Fruit fly (Drosophila melanogaster): ENCODE results near the gene CG34293.

Gene CG34293

dm6 chr3R:27152129-27152968 is 13.0 kb downstream of the CG34293 start:
- no peak for TF ChIP-seq dsx (GFP tag; optimal IDR thresholded peaks at IDR 0.05; ENCODE audit: poor library complexity, severe bottlenecking)
- TF ChIP-seq Ets96B (tag; optimal IDR thresholded peaks at IDR 0.05) = no peak
- no peak for TF ChIP-seq CG11762 (GFP tag; optimal IDR thresholded peaks at IDR 0.05; ENCODE audit: insufficient read depth)
- peak; percentile 50 for TF ChIP-seq cyc (GFP tag; optimal IDR thresholded peaks at IDR 0.05)
- TF ChIP-seq pdm3 (GFP tag; optimal IDR thresholded peaks at IDR 0.05) = peak; percentile 56
- TF ChIP-seq dac (GFP tag; optimal IDR thresholded peaks at IDR 0.05) = no peak
- TF ChIP-seq Hr39 (GFP tag; optimal IDR thresholded peaks at IDR 0.05) = peak; percentile 74
- no peak for TF ChIP-seq salr (GFP tag; optimal IDR thresholded peaks at IDR 0.05)
- no peak for TF ChIP-seq CG6808 (GFP tag; optimal IDR thresholded peaks at IDR 0.05)
- TF ChIP-seq CG11902 (GFP tag; optimal IDR thresholded peaks at IDR 0.05) = no peak
- peak; percentile 44; the same call in 1 of the 3 replicates for TF ChIP-seq CG6163 (GFP tag; IDR thresholded peaks at IDR 0.05)
- TF ChIP-seq Lpt (GFP tag; optimal IDR thresholded peaks at IDR 0.05) = no peak
- TF ChIP-seq fkh (GFP tag; optimal IDR thresholded peaks at IDR 0.05) = no peak
- no peak for TF ChIP-seq CG4318 (GFP tag; optimal IDR thresholded peaks at IDR 0.05)
- TF ChIP-seq CG3032 (tag; optimal IDR thresholded peaks at IDR 0.05) = peak; percentile 34
- TF ChIP-seq CG8319 (GFP tag; optimal IDR thresholded peaks at IDR 0.05) = no peak
- peak; percentile 95 for TF ChIP-seq svp (GFP tag)
- peak; percentile 79 for TF ChIP-seq vri (GFP tag; optimal IDR thresholded peaks at IDR 0.05)
- TF ChIP-seq CG7368 (GFP tag; optimal IDR thresholded peaks at IDR 0.05) = no peak
- TF ChIP-seq OdsH (GFP tag; optimal IDR thresholded peaks at IDR 0.05) = peak; percentile 40
- no peak for TF ChIP-seq fd59A (GFP tag; optimal IDR thresholded peaks at IDR 0.05)
- TF ChIP-seq CG8119 (GFP tag; IDR thresholded peaks at IDR 0.05) = 0 out of 3 replicates have a peak, but pooled peaks have one; percentile 36
- TF ChIP-seq Ets21C (GFP tag; optimal IDR thresholded peaks at IDR 0.05) = peak; percentile 55
- TF ChIP-seq CG1621 (tag; optimal IDR thresholded peaks at IDR 0.05) = no peak
- TF ChIP-seq CG6792 (GFP tag; optimal IDR thresholded peaks at IDR 0.05) = peak; percentile 57
- peak; percentile 55 for TF ChIP-seq Hr4 (GFP tag; optimal IDR thresholded peaks at IDR 0.05)
- peak; percentile 23 for TF ChIP-seq Sox15 (GFP tag; optimal IDR thresholded peaks at IDR 0.05)
- TF ChIP-seq achi (GFP tag; optimal IDR thresholded peaks at IDR 0.05) = peak; percentile 67
- peak; percentile 83 for TF ChIP-seq Blimp-1 (GFP tag; optimal IDR thresholded peaks at IDR 0.05)
- TF ChIP-seq ss (GFP tag; optimal IDR thresholded peaks at IDR 0.05) = no peak
- TF ChIP-seq CG3919 (GFP tag; optimal IDR thresholded peaks at IDR 0.05) = peak; percentile 32
- TF ChIP-seq lz (GFP tag; optimal IDR thresholded peaks at IDR 0.05) = peak; percentile 77
- TF ChIP-seq CG32006 (GFP tag; optimal IDR thresholded peaks at IDR 0.05) = peak; percentile 55
- peak; percentile 87 for TF ChIP-seq Eip78C (GFP tag)
- TF ChIP-seq CG16779 (tag; optimal IDR thresholded peaks at IDR 0.05) = no peak
- TF ChIP-seq net (GFP tag; optimal IDR thresholded peaks at IDR 0.05) = peak; percentile 47
- no peak for TF ChIP-seq fd85E (GFP tag; optimal IDR thresholded peaks at IDR 0.05)
- TF ChIP-seq Eip93F (GFP tag; optimal IDR thresholded peaks at IDR 0.05) = no peak
- TF ChIP-seq CG11294 (GFP tag; IDR thresholded peaks at IDR 0.05) = no peak
- peak; percentile 62 for TF ChIP-seq CG31627 (GFP tag; optimal IDR thresholded peaks at IDR 0.05)
- no peak for TF ChIP-seq CG6854 (GFP tag; optimal IDR thresholded peaks at IDR 0.05)
- peak; percentile 78 for TF ChIP-seq topi (GFP tag; optimal IDR thresholded peaks at IDR 0.05)
- peak; percentile 22 for TF ChIP-seq CG10669 (GFP tag; optimal IDR thresholded peaks at IDR 0.05)
- peak; percentile 67 for TF ChIP-seq CG34406 (GFP tag; optimal IDR thresholded peaks at IDR 0.05)
- TF ChIP-seq Eip75B (GFP tag; optimal IDR thresholded peaks at IDR 0.05) = peak; percentile 56
- peak; percentile 59 for TF ChIP-seq eg (GFP tag; IDR thresholded peaks at IDR 0.05)
- peak; percentile 83 for TF ChIP-seq esn (GFP tag; optimal IDR thresholded peaks at IDR 0.05)
- peak; percentile 57 for TF ChIP-seq Smox (GFP tag; optimal IDR thresholded peaks at IDR 0.05)
- no peak for TF ChIP-seq spab (GFP tag; optimal IDR thresholded peaks at IDR 0.05)
- TF ChIP-seq CG15336 (GFP tag; IDR thresholded peaks at IDR 0.05) = peak; percentile 55

Measured in whole organism, prepupa.